Worm (Caenorhabditis elegans) whole organism, late embryonic: ENCODE measurements around the gene fbxb-2.

ENCODE experiments used
- ceh-9 ChIP-seq: sonication (generic microtip); optimal IDR thresholded peaks from 2 replicates; lab custom pipeline; 2016; ENCODE audit warnings: mild to moderate bottlenecking, missing genetic modification characterization, inconsistent platforms, missing compliant biosample characterization
- dve-1 ChIP-seq: sonication (generic microtip); optimal IDR thresholded peaks from 2 replicates; lab custom pipeline; 2017; ENCODE audit warnings: antibody characterized with exemption, mild to moderate bottlenecking, missing genetic modification characterization, missing compliant biosample characterization
- fkh-6 ChIP-seq: sonication (generic microtip); optimal IDR thresholded peaks from 2 replicates; lab custom pipeline; 2016; ENCODE audit warnings: missing genetic modification characterization, missing compliant biosample characterization
- nfya-1 ChIP-seq: sonication (generic microtip); optimal IDR thresholded peaks from 2 replicates; lab custom pipeline; 2017; ENCODE audit warnings: missing genetic modification characterization, mild to moderate bottlenecking, missing compliant biosample characterization, antibody characterized with exemption, moderate library complexity
- nhr-11 ChIP-seq: fragments of 150-350 bp; optimal IDR thresholded peaks from 2 replicates; lab custom pipeline; 2014; ENCODE audit warnings: missing biosample characterization, missing genetic modification characterization

DNA sequence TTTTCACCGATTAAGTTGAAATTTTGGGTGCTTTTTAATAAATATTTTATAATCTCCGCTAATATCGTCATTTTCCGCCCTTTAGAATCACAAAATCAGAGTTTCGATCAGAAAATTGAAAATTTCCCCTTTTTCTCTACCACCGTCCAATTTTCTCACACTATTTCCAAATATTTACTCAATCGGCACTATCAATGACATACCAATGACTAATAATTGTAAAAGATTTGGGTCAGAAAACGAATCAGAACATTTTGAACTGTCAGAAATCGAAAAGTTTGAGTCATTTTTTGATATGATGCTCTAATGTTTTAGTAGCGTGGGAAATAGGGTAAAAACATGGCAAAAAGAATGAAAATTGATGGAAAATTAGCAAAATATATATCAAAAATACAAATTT, 20.0 kb downstream of the fbxb-2 start, which contains the start of gene srr-2:
- TF ChIP-seq dve-1 (tag; lab: Kevin White, UChicago) (no peak), fkh-6 (tag; lab: Kevin White, UChicago) (no peak), nfya-1 (tag; lab: Kevin White, UChicago) (no peak), nhr-11 (tag; lab: Kevin White, UChicago) (no peak), ceh-9 (no peak)
